Worm (Caenorhabditis elegans) whole organism, L2 larva: Measurements from ENCODE around the gene C04F6.9.

Experiments
- C34F6.9 ChIP-seq: fragments of 150-350 bp; optimal IDR thresholded peaks from 2 replicates; lab custom pipeline; 2014; ENCODE audit warnings: missing biosample characterization, missing genetic modification characterization
- R02D3.7 ChIP-seq: fragments of 150-350 bp; optimal IDR thresholded peaks from 2 replicates; lab custom pipeline; 2014; ENCODE audit warnings: missing biosample characterization, missing genetic modification characterization
- Y55F3AM.14 ChIP-seq: fragments of 200-800 bp; sonication (Bioruptor generic); optimal IDR thresholded peaks from 2 replicates; lab custom pipeline; 2018; ENCODE audit warnings: mild to moderate bottlenecking, missing genetic modification characterization, missing compliant biosample characterization
- ZK546.5 ChIP-seq: sonication (generic microtip); optimal IDR thresholded peaks from 2 replicates; lab custom pipeline; 2017; ENCODE audit warnings: missing biosample characterization, missing genetic modification characterization
- alr-1 ChIP-seq: fragments of 150-350 bp; optimal IDR thresholded peaks from 2 replicates; lab custom pipeline; 2014; ENCODE audit warnings: missing biosample characterization, missing genetic modification characterization
- aly-2 ChIP-seq: fragments of 150-350 bp; optimal IDR thresholded peaks from 2 replicates; lab custom pipeline; 2014; ENCODE audit warnings: missing biosample characterization, missing genetic modification characterization
- blmp-1 ChIP-seq: sonication (generic microtip); optimal IDR thresholded peaks from 2 replicates; lab custom pipeline; 2017; ENCODE audit warnings: missing genetic modification characterization, mild to moderate bottlenecking, missing compliant biosample characterization, antibody characterized with exemption, moderate library complexity; ENCODE audit not compliant: insufficient read depth
- ceh-16 ChIP-seq: fragments of 150-350 bp; optimal IDR thresholded peaks from 2 replicates; lab custom pipeline; 2014; ENCODE audit warnings: missing biosample characterization, missing genetic modification characterization
- ceh-82 ChIP-seq: fragments of 150-350 bp; optimal IDR thresholded peaks from 2 replicates; lab custom pipeline; 2014; ENCODE audit warnings: missing biosample characterization, missing genetic modification characterization
- elt-1 ChIP-seq: fragments of 150-350 bp; optimal IDR thresholded peaks from 2 replicates; lab custom pipeline; 2014; ENCODE audit warnings: missing biosample characterization, missing genetic modification characterization
- elt-3 ChIP-seq: sonication (generic microtip); optimal IDR thresholded peaks from 2 replicates; lab custom pipeline; 2017; ENCODE audit warnings: missing biosample characterization, missing genetic modification characterization
- fos-1 ChIP-seq: fragments of 150-350 bp; optimal IDR thresholded peaks from 2 replicates; lab custom pipeline; 2014; ENCODE audit warnings: missing biosample characterization, missing genetic modification characterization
- gmeb-1 ChIP-seq: fragments of 150-350 bp; optimal IDR thresholded peaks from 2 replicates; lab custom pipeline; 2014; ENCODE audit warnings: missing biosample characterization, missing genetic modification characterization
- lin-13 ChIP-seq: fragments of 150-350 bp; optimal IDR thresholded peaks from 2 replicates; lab custom pipeline; 2014; ENCODE audit warnings: missing biosample characterization, missing genetic modification reagents, missing genetic modification characterization
- lin-39 ChIP-seq: fragments of 150-350 bp; optimal IDR thresholded peaks from 2 replicates; lab custom pipeline; 2014; ENCODE audit warnings: missing biosample characterization, missing genetic modification reagents, missing genetic modification characterization
- lsy-2 ChIP-seq, 2 experiments: fragments of 150-350 bp in 1 of 2; sonication (generic microtip) in 1 of 2; optimal IDR thresholded peaks; 2 replicates each; lab custom pipeline; 2014 to 2017; ENCODE audit warnings: missing biosample characterization in 2 of 2, missing genetic modification characterization in 2 of 2
- mab-5 ChIP-seq: fragments of 150-350 bp; optimal IDR thresholded peaks from 2 replicates; lab custom pipeline; 2014; ENCODE audit warnings: missing biosample characterization, missing genetic modification characterization
- mbf-1 ChIP-seq: sonication (generic microtip); optimal IDR thresholded peaks from 2 replicates; lab custom pipeline; 2017; ENCODE audit warnings: missing biosample characterization, missing genetic modification characterization
- nhr-129 ChIP-seq: fragments of 150-350 bp; optimal IDR thresholded peaks from 2 replicates; lab custom pipeline; 2014; ENCODE audit warnings: missing biosample characterization, missing genetic modification characterization
- nhr-23 ChIP-seq: fragments of 150-350 bp; optimal IDR thresholded peaks from 2 replicates; lab custom pipeline; 2014; ENCODE audit warnings: missing biosample characterization, missing genetic modification reagents, missing genetic modification characterization
- nhr-237 ChIP-seq: fragments of 150-350 bp; optimal IDR thresholded peaks from 2 replicates; lab custom pipeline; 2014; ENCODE audit warnings: missing biosample characterization, missing genetic modification characterization
- peb-1 ChIP-seq: fragments of 150-350 bp; optimal IDR thresholded peaks from 2 replicates; lab custom pipeline; 2014; ENCODE audit warnings: missing biosample characterization, missing genetic modification characterization
- skn-1 ChIP-seq: sonication (generic microtip); optimal IDR thresholded peaks from 2 replicates; lab custom pipeline; 2017; ENCODE audit warnings: missing biosample characterization, missing genetic modification characterization
- sma-3 ChIP-seq: sonication (generic microtip); optimal IDR thresholded peaks from 2 replicates; lab custom pipeline; 2016; ENCODE audit warnings: missing genetic modification reagents, missing genetic modification characterization, missing compliant biosample characterization
- sma-9 ChIP-seq, 2 experiments: fragments of 150-350 bp in 1 of 2; sonication (generic microtip) in 1 of 2; optimal IDR thresholded peaks; 2 replicates each; lab custom pipeline; 2014 to 2016; ENCODE audit warnings: missing genetic modification characterization in 2 of 2, mild to moderate bottlenecking in 1 of 2, missing biosample characterization in 1 of 2, missing compliant biosample characterization in 1 of 2, missing genetic modification reagents in 1 of 2, moderate library complexity in 1 of 2
- snpc-4 ChIP-seq: fragments of 150-350 bp; optimal IDR thresholded peaks from 2 replicates; lab custom pipeline; 2014; ENCODE audit warnings: missing biosample characterization, missing genetic modification characterization
- unc-39 ChIP-seq: fragments of 150-350 bp; optimal IDR thresholded peaks from 2 replicates; lab custom pipeline; 2014; ENCODE audit warnings: missing biosample characterization, missing genetic modification characterization
- unc-55 ChIP-seq: fragments of 150-350 bp; sonication (generic microtip); optimal IDR thresholded peaks from 3 replicates; lab custom pipeline; 2014; ENCODE audit warnings: missing biosample characterization, missing genetic modification reagents, missing genetic modification characterization
- unc-62 ChIP-seq: fragments of 150-350 bp; optimal IDR thresholded peaks from 2 replicates; lab custom pipeline; 2014; ENCODE audit warnings: missing biosample characterization, missing genetic modification reagents, missing genetic modification characterization
- zag-1 ChIP-seq: fragments of 150-350 bp; optimal IDR thresholded peaks from 2 replicates; lab custom pipeline; 2014; ENCODE audit warnings: missing biosample characterization, missing genetic modification characterization

C04F6.9 gene

ce11 chrX:3379114-3379513, 22.7 kb upstream of the C04F6.9 start, which contains the start of gene sorf-1:
sorf-1 (minus strand) TSS chrX:3379248.
- TF ChIP-seq lin-13 (GFP tag; lab: Kevin White, UChicago) = peak; percentile 2
- peak; percentile 57 for TF ChIP-seq sma-3 (GFP tag; lab: Kevin White, UChicago)
- TF ChIP-seq unc-55 (GFP tag; lab: Kevin White, UChicago) = peak; percentile 56
- TF ChIP-seq unc-62 (GFP tag; lab: Kevin White, UChicago) = no peak
- peak in 1 of 2 experiments; percentile 42 for TF ChIP-seq lsy-2 (tag; optimal IDR thresholded peaks at IDR 0.05; lab: Kevin White, UChicago)
- no peak for TF ChIP-seq elt-1 (tag; lab: Kevin White, UChicago)
- no peak for TF ChIP-seq nhr-237 (tag; lab: Kevin White, UChicago)
- peak; percentile 36 for TF ChIP-seq sma-9 (GFP tag; optimal IDR thresholded peaks at IDR 0.05; lab: Kevin White, UChicago)
- TF ChIP-seq sma-9 (tag; optimal IDR thresholded peaks at IDR 0.05; lab: Kevin White, UChicago) = no peak
- TF ChIP-seq ceh-16 (tag; lab: Kevin White, UChicago) = no peak
- no peak for TF ChIP-seq lin-39 (tag; lab: Kevin White, UChicago)
- peak; percentile 19 for TF ChIP-seq nhr-129 (tag; lab: Kevin White, UChicago)
- peak; percentile 46 for TF ChIP-seq C34F6.9

ce11 chrX:3380167-3380566, 21.6 kb upstream of the C04F6.9 start, which contains the start of gene ZK563.7:
ZK563.7 (plus strand) TSS chrX:3380467.
- TF ChIP-seq unc-55 (GFP tag; lab: Kevin White, UChicago) = no peak
- TF ChIP-seq, all 48 proteins: peak for 0

- TF ChIP-seq peb-1 (tag; lab: Kevin White, UChicago) (no peak), gmeb-1 (tag; lab: Kevin White, UChicago) (no peak), Y55F3AM.14 (no peak), snpc-4 (no peak), fos-1 (tag; lab: Kevin White, UChicago) (no peak), unc-39 (tag; lab: Kevin White, UChicago) (no peak), nhr-129 (tag; lab: Kevin White, UChicago) (no peak)
Measured at ce11 chrX:3385362-3385761, 16.4 kb upstream of the C04F6.9 start, which contains the start of gene acp-1. acp-1 (minus strand) TSS chrX:3385462.

ce11 chrX:3393562-3393961, 8.2 kb upstream of the C04F6.9 start, which contains the start of gene slcf-2:
slcf-2 (plus strand) TSS chrX:3393862.
- no peak for TF ChIP-seq peb-1 (tag; lab: Kevin White, UChicago)
- no peak for TF ChIP-seq elt-1 (tag; lab: Kevin White, UChicago)
- TF ChIP-seq ZK546.5 (tag; lab: Kevin White, UChicago) = no peak
- TF ChIP-seq alr-1 (tag; lab: Kevin White, UChicago) = no peak
- TF ChIP-seq zag-1 (tag; lab: Kevin White, UChicago) = no peak
- no peak for TF ChIP-seq aly-2 (tag; lab: Kevin White, UChicago)
- TF ChIP-seq elt-3 (tag; lab: Kevin White, UChicago) = no peak

ce11 chrX:3396735-3397134, 5.1 kb upstream of the C04F6.9 start:
- TF ChIP-seq elt-1 (tag; lab: Kevin White, UChicago) = peak; percentile 19
- no peak for TF ChIP-seq C34F6.9
- TF ChIP-seq mab-5 = no peak

ce11 chrX:3399917-3400316, 1.9 kb upstream of the C04F6.9 start, which contains the start of gene cht-1:
cht-1 (minus strand) TSS chrX:3400017.
- TF ChIP-seq sma-9 (GFP tag; optimal IDR thresholded peaks at IDR 0.05; lab: Kevin White, UChicago) = no peak
- TF ChIP-seq sma-9 (tag; optimal IDR thresholded peaks at IDR 0.05; lab: Kevin White, UChicago) = no peak
- no peak for TF ChIP-seq lin-39 (tag; lab: Kevin White, UChicago)
- no peak for TF ChIP-seq ceh-82 (tag; lab: Kevin White, UChicago)
- no peak for TF ChIP-seq ZK546.5 (tag; lab: Kevin White, UChicago)
- no peak for TF ChIP-seq ceh-16 (tag; lab: Kevin White, UChicago)

ce11 chrX:3400387-3400786, 1.4 kb upstream of the C04F6.9 start:
- no peak for TF ChIP-seq unc-55 (GFP tag; lab: Kevin White, UChicago)
- TF ChIP-seq nhr-23 (tag; lab: Kevin White, UChicago) = no peak
- no peak for TF ChIP-seq alr-1 (tag; lab: Kevin White, UChicago)
- no peak for TF ChIP-seq R02D3.7 (tag; lab: Kevin White, UChicago)
- TF ChIP-seq mbf-1 (tag; lab: Kevin White, UChicago) = no peak
- no peak for TF ChIP-seq ceh-82 (tag; lab: Kevin White, UChicago)
- TF ChIP-seq blmp-1 (tag; lab: Kevin White, UChicago) = no peak
- no peak for TF ChIP-seq ZK546.5 (tag; lab: Kevin White, UChicago)
- TF ChIP-seq lin-39 (tag; lab: Kevin White, UChicago) = no peak
- no peak for TF ChIP-seq skn-1 (tag; lab: Kevin White, UChicago)
